Fruit fly (Drosophila melanogaster): ENCODE measurements around the gene CG43149.
A peak's percentile ranks its signal among the peaks of the same experiment; 100 is the strongest.

The CG43149 gene

dm6 chr3L:82929-83328 lies 28.4 kb upstream of the CG43149 start:
- no peak for TF ChIP-seq gro (GFP tag; optimal IDR thresholded peaks at IDR 0.05)
- TF ChIP-seq nom (GFP tag; optimal IDR thresholded peaks at IDR 0.05), result peak; percentile 69

dm6 chr3L:75232-75631 lies 20.7 kb upstream of the CG43149 start, which contains the start of gene CG13405:
TSS of gene CG13405 (minus strand) at chr3L:75332.
- TF ChIP-seq D19A (tag; optimal IDR thresholded peaks at IDR 0.05) (no peak), Awh (GFP tag; IDR thresholded peaks at IDR 0.05) (no peak), sens (GFP tag) (no peak), usp (GFP tag; optimal IDR thresholded peaks at IDR 0.05) (no peak), CoRest (tag; optimal IDR thresholded peaks at IDR 0.05) (no peak), Sox102F (GFP tag; optimal IDR thresholded peaks at IDR 0.05) (no peak), CG9437 (GFP tag; optimal IDR thresholded peaks at IDR 0.05) (no peak), CG18262 (tag; optimal IDR thresholded peaks at IDR 0.05) (no peak), dpn (GFP tag; optimal IDR thresholded peaks at IDR 0.05) (no peak), CG17802 (tag; optimal IDR thresholded peaks at IDR 0.05) (no peak), btn (GFP tag; optimal IDR thresholded peaks at IDR 0.05) (no peak), fd102C (GFP tag; optimal IDR thresholded peaks at IDR 0.05) (no peak), pnt (GFP tag; optimal IDR thresholded peaks at IDR 0.05) (no peak), CG18619 (GFP tag; optimal IDR thresholded peaks at IDR 0.05) (no peak), Doc3 (GFP tag; IDR thresholded peaks at IDR 0.05; ENCODE audit: partially characterized antibody) (no peak), CG2120 (GFP tag; optimal IDR thresholded peaks at IDR 0.05) (no peak), Dad (GFP tag; optimal IDR thresholded peaks at IDR 0.05) (no peak), shn (GFP tag; optimal IDR thresholded peaks at IDR 0.05) (no peak), Dref (GFP tag; IDR thresholded peaks at IDR 0.05) (no peak)

DNA sequence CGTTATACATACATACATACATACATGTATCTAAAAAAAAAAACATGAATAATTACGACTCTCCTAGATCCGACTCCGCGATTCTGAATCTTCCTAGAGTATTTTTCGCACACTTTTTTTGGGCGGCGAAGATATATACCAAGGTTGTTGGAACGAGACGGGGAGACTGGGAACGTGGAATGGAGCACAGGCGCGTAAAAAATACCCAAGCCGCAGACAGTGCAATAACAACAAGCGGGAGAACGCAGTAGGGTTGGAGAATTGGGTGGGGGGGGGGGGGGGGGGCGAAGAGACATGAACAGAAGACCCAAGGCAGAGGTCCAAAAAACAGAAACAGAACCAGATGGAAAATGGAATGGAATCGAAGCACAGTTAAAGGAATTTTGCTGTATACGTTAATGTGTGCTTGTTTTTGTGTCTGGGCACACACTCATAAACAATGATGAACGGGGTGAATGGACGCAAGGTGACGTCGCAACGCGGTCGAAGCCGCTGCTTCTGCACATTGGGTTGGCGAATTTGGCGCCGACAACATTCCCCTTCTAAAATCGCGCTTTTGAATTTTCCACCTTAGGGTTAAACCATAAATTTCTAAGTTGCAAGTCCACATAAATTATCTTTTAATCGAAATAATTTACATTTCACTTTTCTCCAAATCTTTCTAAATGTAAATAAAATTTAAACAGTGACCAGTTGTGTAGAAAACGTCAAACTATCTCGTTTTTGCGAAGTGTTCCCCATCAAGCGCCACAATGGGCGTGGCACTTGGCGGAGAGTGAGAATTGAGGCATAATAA lies 19.0 kb upstream of the CG43149 start:
- TF ChIP-seq Dek (tag; optimal IDR thresholded peaks at IDR 0.05), result no peak
- no peak for TF ChIP-seq CG7556 (GFP tag; optimal IDR thresholded peaks at IDR 0.05)
- no peak for TF ChIP-seq br (optimal IDR thresholded peaks at IDR 0.05)
- TF ChIP-seq oc (tag; optimal IDR thresholded peaks at IDR 0.05), result no peak
- TF ChIP-seq CG9876 (GFP tag; optimal IDR thresholded peaks at IDR 0.05), result no peak
- TF ChIP-seq sim (GFP tag; IDR thresholded peaks at IDR 0.05), result 0 out of 2 replicates have a peak, but pooled peaks have one; percentile 36
- TF ChIP-seq Myb (GFP tag; optimal IDR thresholded peaks at IDR 0.05), result no peak
- TF ChIP-seq Fer1 (GFP tag; optimal IDR thresholded peaks at IDR 0.05), result no peak
- no peak for TF ChIP-seq Blimp-1 (GFP tag; optimal IDR thresholded peaks at IDR 0.05)
- no peak for TF ChIP-seq inv (GFP tag; IDR thresholded peaks at IDR 0.05; ENCODE audit: partially characterized antibody)
- no peak for TF ChIP-seq CG1832 (GFP tag; optimal IDR thresholded peaks at IDR 0.05)
- no peak for TF ChIP-seq croc (GFP tag; conservative IDR thresholded peaks at IDR 0.05)
- no peak for TF ChIP-seq Stat92E (GFP tag; optimal IDR thresholded peaks at IDR 0.05)
- TF ChIP-seq sens (GFP tag), result peak; percentile 37
- TF ChIP-seq Max (GFP tag; optimal IDR thresholded peaks at IDR 0.05), result no peak
- TF ChIP-seq CG6689 (GFP tag; IDR thresholded peaks at IDR 0.05), result no peak
- TF ChIP-seq lbe (GFP tag; optimal IDR thresholded peaks at IDR 0.05), result peak; percentile 73
- TF ChIP-seq dm (GFP tag; optimal IDR thresholded peaks at IDR 0.05), result no peak
- no peak for TF ChIP-seq CG34376 (GFP tag; optimal IDR thresholded peaks at IDR 0.05)
- no peak for TF ChIP-seq CG33557 (GFP tag; optimal IDR thresholded peaks at IDR 0.05)
- TF ChIP-seq CG14014 (GFP tag; IDR thresholded peaks at IDR 0.05), result no peak
- TF ChIP-seq Rfx (GFP tag; IDR thresholded peaks at IDR 0.05), result no peak
- no peak for TF ChIP-seq wor (GFP tag; IDR thresholded peaks at IDR 0.05)
- no peak for TF ChIP-seq CG13123 (GFP tag; optimal IDR thresholded peaks at IDR 0.05)
- TF ChIP-seq gro (GFP tag; optimal IDR thresholded peaks at IDR 0.05), result no peak
- TF ChIP-seq crol (GFP tag; IDR thresholded peaks at IDR 0.05), result peak; percentile 73
- no peak for TF ChIP-seq Rx (GFP tag; IDR thresholded peaks at IDR 0.05)
- TF ChIP-seq NC2α (GFP tag; optimal IDR thresholded peaks at IDR 0.05), result no peak
- no peak for TF ChIP-seq tx (GFP tag; optimal IDR thresholded peaks at IDR 0.05)
